Fruit fly (Drosophila melanogaster): Measurements from ENCODE around the gene CG17919.

DNA sequence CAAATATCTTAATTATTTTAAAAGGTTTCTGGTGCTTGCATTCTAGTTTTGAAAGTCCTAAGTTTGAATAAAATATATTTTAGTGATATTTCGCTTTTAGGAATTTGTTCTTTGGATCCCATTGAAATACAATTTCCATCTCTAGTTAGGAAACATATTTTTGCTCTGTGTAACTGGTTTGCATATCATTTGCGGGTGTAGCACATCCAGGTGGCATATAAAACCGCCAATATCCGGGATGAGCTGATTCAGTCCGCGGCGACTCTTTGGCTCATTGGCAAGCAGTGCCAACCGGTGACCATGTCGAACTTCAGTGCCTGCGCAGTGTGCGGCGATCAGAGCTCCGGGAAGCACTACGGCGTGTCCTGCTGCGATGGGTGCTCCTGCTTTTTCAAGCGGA is 5.1 kb downstream of the CG17919 start, which contains the start of gene Hr83:
- TF ChIP-seq seq (GFP tag; IDR thresholded peaks at IDR 0.05) = no peak
- no peak for TF ChIP-seq CG10565 (GFP tag; optimal IDR thresholded peaks at IDR 0.05)
- TF ChIP-seq B-H1 (GFP tag; IDR thresholded peaks at IDR 0.05) = no peak
- TF ChIP-seq gsb (GFP tag; IDR thresholded peaks at IDR 0.05) = no peak
- TF ChIP-seq lbe (GFP tag; optimal IDR thresholded peaks at IDR 0.05) = no peak
- no peak for TF ChIP-seq D (optimal IDR thresholded peaks at IDR 0.05)
- TF ChIP-seq D (GFP tag; optimal IDR thresholded peaks at IDR 0.05) = no peak
- TF ChIP-seq stc (GFP tag; IDR thresholded peaks at IDR 0.05) = no peak

Data from whole organism, embryonic.